Worm (Caenorhabditis elegans) whole organism, mixed stage, embryonic: ENCODE results near the gene cacn-1.

Source experiments
- ceh-43 ChIP-seq: fragments of 200-800 bp; sonication (Bioruptor generic); optimal IDR thresholded peaks from 2 replicates; lab custom pipeline; 2018; ENCODE audit warnings: mild to moderate bottlenecking, missing genetic modification characterization, moderate library complexity, missing compliant biosample characterization
- elt-3 ChIP-seq: fragments of 150-350 bp; optimal IDR thresholded peaks from 2 replicates; lab custom pipeline; 2014; ENCODE audit warnings: missing biosample characterization, missing genetic modification characterization
- pha-4 ChIP-seq: fragments of 150-350 bp; optimal IDR thresholded peaks from 2 replicates; lab custom pipeline; 2018; ENCODE audit warnings: missing biosample characterization, missing genetic modification reagents, missing genetic modification characterization
- sptf-1 ChIP-seq: sonication (generic microtip); optimal IDR thresholded peaks from 2 replicates; lab custom pipeline; 2017; ENCODE audit warnings: mild to moderate bottlenecking, missing genetic modification characterization, moderate library complexity, missing compliant biosample characterization
- ztf-11 ChIP-seq: fragments of 150-350 bp; optimal IDR thresholded peaks from 2 replicates; lab custom pipeline; 2014; ENCODE audit warnings: missing biosample characterization, missing genetic modification characterization

DNA sequence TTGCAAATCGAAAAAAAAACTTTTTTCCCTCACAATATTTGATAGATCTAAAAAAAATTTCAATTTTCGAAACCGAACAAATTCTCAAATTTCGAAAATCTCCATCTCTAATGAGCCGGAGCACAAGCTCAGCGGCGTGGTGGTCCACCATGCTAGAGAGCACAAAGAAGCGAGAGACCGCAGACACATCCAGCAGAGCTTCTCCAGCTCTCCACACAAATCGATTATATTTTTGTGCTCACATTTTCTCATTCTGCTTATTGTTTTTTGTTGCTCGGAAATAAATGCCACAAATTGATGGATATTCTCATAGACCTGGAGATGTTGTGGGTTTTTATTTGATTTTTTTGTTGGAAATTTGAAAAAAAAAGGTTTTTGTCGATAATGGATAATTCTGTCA, 39.8 kb downstream of the cacn-1 start:
- TF ChIP-seq ceh-43 (GFP tag; lab: Kevin White, UChicago) (no peak), elt-3 (tag; lab: Kevin White, UChicago) (no peak), ztf-11 (tag; lab: Kevin White, UChicago) (no peak), pha-4 (tag; lab: Kevin White, UChicago) (no peak), sptf-1 (tag; lab: Kevin White, UChicago) (no peak)
